4 fruit fly cellular contexts compared by ENCODE assay signal in the genomic region with DNA sequence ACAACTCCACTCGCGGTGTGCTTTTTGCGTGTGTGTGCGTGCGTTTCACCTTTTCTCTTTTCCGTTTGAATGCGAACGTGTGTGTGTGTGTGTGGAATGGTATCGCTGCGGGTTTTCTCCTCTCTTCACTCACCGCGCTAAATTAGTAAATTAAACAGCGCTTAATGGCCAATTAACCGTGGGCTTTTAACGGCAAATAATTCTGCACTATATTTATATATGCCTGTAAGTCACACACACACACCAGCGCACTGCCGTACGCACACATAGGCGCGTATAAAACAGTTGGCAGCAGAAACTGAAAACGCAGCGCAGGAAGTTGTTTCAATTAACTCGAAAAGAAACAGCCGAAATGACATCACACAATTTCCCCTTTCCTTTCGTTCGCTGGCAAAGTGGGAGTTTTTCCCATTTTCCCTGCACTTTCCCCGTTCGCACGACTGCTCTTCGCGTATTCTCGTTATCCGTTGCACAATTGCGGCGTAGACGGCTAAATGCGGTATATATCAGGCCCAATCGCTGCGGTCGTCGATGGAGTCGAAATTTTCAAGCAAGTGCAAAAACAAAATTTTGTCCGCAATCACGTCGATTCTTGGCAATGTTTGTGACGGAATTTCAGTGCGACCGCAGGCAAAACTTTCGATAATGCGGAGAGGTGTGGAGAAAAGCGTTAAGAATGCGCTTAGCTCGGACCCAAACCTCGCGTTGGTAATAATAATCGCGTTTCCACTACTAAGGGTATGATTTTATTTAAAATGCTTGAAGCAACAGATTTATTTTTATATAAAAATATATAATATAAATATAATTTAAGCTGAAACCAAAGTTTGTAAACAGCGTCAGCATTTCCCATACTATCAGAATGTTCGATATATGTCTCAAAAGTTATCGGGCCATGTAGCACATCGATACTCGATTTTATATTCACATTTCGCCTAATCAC.
TF ChIP-seq lines count a peak whose summit lies in the region.

A gene (minus strand): TSS at position 634 of the 943 bp plus-strand sequence.

TF ChIP-seq in whole organism, adult, 20 proteins besides CTCF, POLR2A, EP300 and RAD21 (continued from another document):
- TF ChIP-seq CG12768 (GFP tag; optimal IDR thresholded peaks at IDR 0.05; lab: Kevin White, UChicago) (peak; percentile 54), CG5204 (GFP tag; optimal IDR thresholded peaks at IDR 0.05; lab: Kevin White, UChicago) (no peak), Clk (GFP tag; optimal IDR thresholded peaks at IDR 0.05; lab: Kevin White, UChicago) (no peak), Crg-1 (GFP tag; optimal IDR thresholded peaks at IDR 0.05; lab: Kevin White, UChicago) (no peak)

TF ChIP-seq in whole organism, embryonic, 481 proteins besides CTCF, POLR2A, EP300 and RAD21 (continued from another document and continues in another):
- TF ChIP-seq Dref (GFP tag; IDR thresholded peaks at IDR 0.05; lab: Robert Waterston, UW) (peak; percentile 77), Scr (GFP tag; IDR thresholded peaks at IDR 0.05; lab: Robert Waterston, UW; ENCODE audit: partially characterized antibody) (peak; percentile 70), CG17612 (GFP tag; IDR thresholded peaks at IDR 0.05; lab: Robert Waterston, UW) (0 out of 2 replicates have a peak, but pooled peaks have one; percentile 7), so (GFP tag; IDR thresholded peaks at IDR 0.05; lab: Robert Waterston, UW) (no peak), Vsx1 (GFP tag; optimal IDR thresholded peaks at IDR 0.05; lab: Kevin White, UChicago) (peak; percentile 75), chinmo (GFP tag; IDR thresholded peaks at IDR 0.05; lab: Robert Waterston, UW; ENCODE audit: partially characterized antibody) (0 out of 4 replicates have a peak, but pooled peaks have one; percentile 62), vvl (GFP tag; IDR thresholded peaks at IDR 0.05; lab: Robert Waterston, UW) (0 out of 2 replicates have a peak, but pooled peaks have one; percentile 23), pita (GFP tag; optimal IDR thresholded peaks at IDR 0.05; lab: Kevin White, UChicago) (peak; percentile 65), CG7963 (GFP tag; IDR thresholded peaks at IDR 0.05; lab: Robert Waterston, UW; ENCODE audit: partially characterized antibody) (0 out of 3 replicates have a peak, but pooled peaks have one; percentile 9), MESR4 (GFP tag; optimal IDR thresholded peaks at IDR 0.05; lab: Kevin White, UChicago) (peak; percentile 52), crp (GFP tag; optimal IDR thresholded peaks at IDR 0.05; lab: Kevin White, UChicago) (peak in 1 of 2 experiments; percentile 13), Fer2 (tag; optimal IDR thresholded peaks at IDR 0.05; lab: Kevin White, UChicago) (no peak), CG3281 (GFP tag; optimal IDR thresholded peaks at IDR 0.05; lab: Kevin White, UChicago) (no peak), exex (tag; optimal IDR thresholded peaks at IDR 0.05; lab: Kevin White, UChicago) (peak; percentile 94), CG15011 (GFP tag; optimal IDR thresholded peaks at IDR 0.05; lab: Kevin White, UChicago) (no peak), Hsf (GFP tag; optimal IDR thresholded peaks at IDR 0.05; lab: Kevin White, UChicago) (no peak), CG17829 (tag; optimal IDR thresholded peaks at IDR 0.05; lab: Kevin White, UChicago) (peak; percentile 68), nerfin-2 (GFP tag; IDR thresholded peaks at IDR 0.05; lab: Robert Waterston, UW; ENCODE audit: partially characterized antibody) (peak; percentile 45), chm (GFP tag; IDR thresholded peaks at IDR 0.05; lab: Robert Waterston, UW) (no peak), lmd (GFP tag; IDR thresholded peaks at IDR 0.05; lab: Robert Waterston, UW) (no peak), CG9797 (GFP tag; optimal IDR thresholded peaks at IDR 0.05; lab: Kevin White, UChicago) (peak; percentile 80), CG15514 (GFP tag; optimal IDR thresholded peaks at IDR 0.05; lab: Kevin White, UChicago) (peak; percentile 74), Blimp-1 (GFP tag; optimal IDR thresholded peaks at IDR 0.05; lab: Kevin White, UChicago) (peak; percentile 2), Hr3 (GFP tag; optimal IDR thresholded peaks at IDR 0.05; lab: Kevin White, UChicago) (peak; percentile 2), CG11695 (GFP tag; IDR thresholded peaks at IDR 0.05; lab: Robert Waterston, UW) (0 out of 3 replicates have a peak, but pooled peaks have one; percentile 15), dysf (GFP tag; IDR thresholded peaks at IDR 0.05; lab: Robert Waterston, UW) (0 out of 3 replicates have a peak, but pooled peaks have one; percentile 6), fru (optimal IDR thresholded peaks at IDR 0.05; lab: Kevin White, UChicago) (no peak), Ets97D (GFP tag; optimal IDR thresholded peaks at IDR 0.05; lab: Kevin White, UChicago) (peak; percentile 32), Deaf1 (tag; optimal IDR thresholded peaks at IDR 0.05; lab: Kevin White, UChicago) (peak; percentile 34), Stat92E (GFP tag; optimal IDR thresholded peaks at IDR 0.05; lab: Kevin White, UChicago) (peak in 1 of 3 experiments; percentile 17), BtbVII (GFP tag; optimal IDR thresholded peaks at IDR 0.05; lab: Kevin White, UChicago) (peak; percentile 36), lilli (GFP tag; optimal IDR thresholded peaks at IDR 0.05; lab: Kevin White, UChicago) (no peak), CG17186 (GFP tag; optimal IDR thresholded peaks at IDR 0.05; lab: Kevin White, UChicago) (peak; percentile 77), Sox102F (GFP tag; optimal IDR thresholded peaks at IDR 0.05; lab: Kevin White, UChicago) (no peak), CG14710 (tag; optimal IDR thresholded peaks at IDR 0.05; lab: Kevin White, UChicago) (peak; percentile 76)

TF ChIP-seq in whole organism, prepupa, 60 proteins besides CTCF, POLR2A, EP300 and RAD21 (continued from another document):
- TF ChIP-seq CG6854 (GFP tag; optimal IDR thresholded peaks at IDR 0.05; lab: Kevin White, UChicago) = peak; percentile 50

TF ChIP-seq in whole organism, pupa, 21 proteins besides CTCF, POLR2A, EP300 and RAD21 (continued from another document):
- TF ChIP-seq CG13204 (GFP tag; optimal IDR thresholded peaks at IDR 0.05; lab: Kevin White, UChicago) (no peak), CG14655 (GFP tag; optimal IDR thresholded peaks at IDR 0.05; lab: Kevin White, UChicago) (no peak), CG8301 (tag; optimal IDR thresholded peaks at IDR 0.05; lab: Kevin White, UChicago) (no peak)
